Fruit fly (Drosophila melanogaster) whole organism, prepupa: Measurements from ENCODE around the gene temp.

Source experiments
- CG11762 ChIP-seq: fragments of 200-800 bp; sonication (Bioruptor generic); optimal IDR thresholded peaks from 3 replicates; lab custom pipeline; 2016; ENCODE audit warnings: missing biosample characterization, missing genetic modification characterization; ENCODE audit not compliant: insufficient read depth
- CG34406 ChIP-seq: fragments of 200-800 bp; sonication (Bioruptor generic); optimal IDR thresholded peaks from 3 replicates; lab custom pipeline; 2016; ENCODE audit warnings: missing biosample characterization, missing genetic modification characterization
- CG6276 ChIP-seq: fragments of 200-800 bp; sonication (Bioruptor generic); optimal IDR thresholded peaks from 2 replicates; lab custom pipeline; 2017; ENCODE audit warnings: missing biosample characterization, mild to moderate bottlenecking, missing genetic modification characterization
- Eip78C ChIP-seq: fragments of 200-800 bp; sonication (Bioruptor generic); peaks from one replicate; lab custom pipeline; 2016; ENCODE audit warnings: missing biosample characterization, missing genetic modification characterization
- Ets21C ChIP-seq: fragments of 200-800 bp; sonication (Bioruptor generic); optimal IDR thresholded peaks from 3 replicates; lab custom pipeline; 2016; ENCODE audit warnings: missing biosample characterization, missing genetic modification characterization
- Lpt ChIP-seq: fragments of 200-800 bp; sonication (Bioruptor generic); optimal IDR thresholded peaks from 3 replicates; lab custom pipeline; 2016; ENCODE audit warnings: missing biosample characterization, missing genetic modification characterization
- Sox15 ChIP-seq: fragments of 200-800 bp; sonication (Bioruptor generic); optimal IDR thresholded peaks from 3 replicates; lab custom pipeline; 2016; ENCODE audit warnings: missing biosample characterization, missing genetic modification characterization

DNA sequence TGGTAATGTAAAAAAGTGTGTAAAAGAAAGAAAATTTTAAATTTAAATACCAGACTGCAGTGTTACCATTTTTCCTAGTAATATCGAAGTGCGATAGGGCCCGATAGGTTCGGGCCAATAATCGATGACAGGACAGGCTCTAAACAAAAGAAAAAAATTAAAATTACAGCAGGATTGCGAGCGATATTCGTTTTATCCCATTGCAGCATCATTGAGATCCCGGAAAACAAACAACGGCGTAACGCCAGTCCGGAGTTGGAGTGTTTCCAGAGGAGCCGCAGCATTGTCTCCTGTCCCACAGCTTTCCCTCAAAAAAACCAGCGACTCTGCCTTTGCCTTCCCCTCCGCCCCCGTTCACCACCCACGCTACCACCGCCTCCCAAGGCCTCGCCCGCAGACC is 37.2 kb downstream of the temp start, which contains the start of gene pcx:
- TF ChIP-seq Sox15 (GFP tag; lab: Kevin White, UChicago): no peak
- TF ChIP-seq CG11762 (GFP tag; lab: Kevin White, UChicago): no peak
- no peak for TF ChIP-seq CG34406 (GFP tag; lab: Kevin White, UChicago)
- TF ChIP-seq Lpt: no peak
- no peak for TF ChIP-seq CG6276 (GFP tag; lab: Kevin White, UChicago)
- no peak for TF ChIP-seq Ets21C (GFP tag; lab: Kevin White, UChicago)
- TF ChIP-seq Eip78C (GFP tag; lab: Kevin White, UChicago): no peak
